Worm (Caenorhabditis elegans): Measurements from ENCODE around the gene F21C10.4.

DNA sequence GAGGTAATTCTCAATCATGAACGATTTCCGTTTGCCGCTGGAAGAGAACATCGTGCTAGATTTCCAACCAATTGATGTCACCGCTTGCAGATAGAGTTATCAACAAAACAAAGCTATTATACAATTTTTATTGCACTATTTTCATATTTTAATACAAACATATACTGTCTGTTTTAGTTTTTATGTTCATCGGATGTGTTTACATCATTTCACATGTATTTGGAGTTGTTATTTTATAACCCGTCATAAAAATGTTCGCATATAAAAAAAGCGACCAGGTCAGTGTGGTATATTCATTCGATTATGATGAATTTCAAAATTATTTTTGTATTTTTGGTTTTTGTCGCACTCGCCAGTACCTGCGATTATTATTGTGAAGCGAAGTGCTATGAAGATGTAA is 3.2 kb upstream of the F21C10.4 start, which contains the start of gene F21C10.11:
- no peak for TF ChIP-seq ceh-16 (tag; optimal IDR thresholded peaks at IDR 0.05)
- no peak for TF ChIP-seq R02D3.7 (tag; optimal IDR thresholded peaks at IDR 0.05)
- no peak for TF ChIP-seq elt-3 (tag; optimal IDR thresholded peaks at IDR 0.05)
- no peak for TF ChIP-seq ceh-82 (tag; optimal IDR thresholded peaks at IDR 0.05)
- TF ChIP-seq nhr-77 (tag; optimal IDR thresholded peaks at IDR 0.05), result no peak
- no peak for TF ChIP-seq ZK546.5 (tag; optimal IDR thresholded peaks at IDR 0.05)
- no peak for TF ChIP-seq ztf-11 (tag; optimal IDR thresholded peaks at IDR 0.05)
- no peak for TF ChIP-seq nhr-76 (tag; optimal IDR thresholded peaks at IDR 0.05)
- no peak for TF ChIP-seq unc-62 (GFP tag; optimal IDR thresholded peaks at IDR 0.05)
- no peak for TF ChIP-seq skn-1 (tag; optimal IDR thresholded peaks at IDR 0.05)
